Worm (Caenorhabditis elegans) whole organism, early embryonic: ENCODE measurements around the gene tlp-1.

Experiments
- B0310.2 ChIP-seq: sonication (generic microtip); optimal IDR thresholded peaks from 2 replicates; lab custom pipeline; 2016; ENCODE audit warnings: mild to moderate bottlenecking, missing genetic modification characterization, missing compliant biosample characterization
- F13C5.2 ChIP-seq: sonication (generic microtip); optimal IDR thresholded peaks from 2 replicates; lab custom pipeline; 2017; ENCODE audit warnings: mild to moderate bottlenecking, missing genetic modification characterization, inconsistent platforms, missing compliant biosample characterization
- aly-1 ChIP-seq: sonication (generic microtip); optimal IDR thresholded peaks from 2 replicates; lab custom pipeline; 2016; ENCODE audit warnings: missing genetic modification characterization, missing compliant biosample characterization
- ama-1 ChIP-seq: fragments of 150-350 bp; optimal IDR thresholded peaks from 2 replicates; lab custom pipeline; 2014
- scrt-1 ChIP-seq: fragments of 200-800 bp; sonication (Bioruptor generic); IDR thresholded peaks from 2 replicates; pipeline ENCODE4 v1.3.6; 2022; ENCODE audit warnings: missing genetic modification characterization, missing compliant biosample characterization
- sea-1 ChIP-seq: fragments of 200-800 bp; sonication (Bioruptor generic); conservative IDR thresholded peaks from 2 replicates; pipeline ENCODE4 v1.3.6; 2022; ENCODE audit warnings: missing genetic modification characterization, missing compliant biosample characterization
- tbx-11 ChIP-seq: fragments of 200-800 bp; sonication (Bioruptor generic); IDR thresholded peaks from 2 replicates; pipeline ENCODE4 v1.3.6; 2022; ENCODE audit warnings: missing genetic modification characterization, missing compliant biosample characterization
- tra-4 ChIP-seq: sonication (generic microtip); optimal IDR thresholded peaks from 2 replicates; lab custom pipeline; 2017; ENCODE audit warnings: missing genetic modification characterization, missing compliant biosample characterization

DNA sequence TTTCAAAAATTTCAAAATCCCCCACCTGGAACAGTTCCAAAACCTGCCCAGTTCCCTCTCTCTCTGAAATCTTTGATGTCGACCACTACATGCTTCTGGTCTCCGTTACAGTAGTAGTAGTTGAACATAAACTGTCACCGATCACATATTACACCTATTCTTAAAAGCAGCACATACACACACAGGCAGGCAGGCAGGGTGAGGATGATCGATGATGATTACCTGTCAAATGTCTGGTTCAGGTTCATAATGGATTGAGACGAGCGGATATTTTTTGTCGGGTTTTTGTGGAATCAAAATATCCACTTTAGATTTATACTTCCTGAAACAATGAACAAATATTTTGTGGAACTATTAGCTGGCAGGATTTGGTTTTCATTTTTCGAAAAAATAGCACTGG lies 9.9 kb downstream of the tlp-1 start:
- TF ChIP-seq scrt-1 (GFP tag; lab: Robert Waterston, UW) (no peak), tra-4 (tag; lab: Kevin White, UChicago) (no peak), ama-1 (lab: Kevin White, UChicago) (no peak), F13C5.2 (tag; lab: Kevin White, UChicago) (no peak), tbx-11 (GFP tag; lab: Robert Waterston, UW) (no peak), sea-1 (GFP tag; lab: Robert Waterston, UW) (no peak), aly-1 (no peak), B0310.2 (no peak)
